Worm (Caenorhabditis elegans) whole organism, late embryonic: ENCODE results near the gene pola-1.

ENCODE experiments used
- ceh-2 ChIP-seq: sonication (generic microtip); optimal IDR thresholded peaks from 2 replicates; lab custom pipeline; 2016; ENCODE audit warnings: missing genotype, missing genetic modification characterization, missing compliant biosample characterization
- ceh-45 ChIP-seq: fragments of 200-800 bp; sonication (Bioruptor generic); IDR thresholded peaks from 2 replicates; pipeline ENCODE4 v1.3.6; 2022; ENCODE audit warnings: missing genetic modification reagents, missing genetic modification characterization, missing compliant biosample characterization
- elt-4 ChIP-seq: sonication (generic microtip); optimal IDR thresholded peaks from 2 replicates; lab custom pipeline; 2016; ENCODE audit warnings: missing genetic modification characterization, missing compliant biosample characterization
- eyg-1 ChIP-seq: sonication (generic microtip); optimal IDR thresholded peaks from 2 replicates; lab custom pipeline; 2016; ENCODE audit warnings: missing genotype, missing genetic modification characterization, missing compliant biosample characterization
- fkh-10 ChIP-seq: fragments of 150-350 bp; optimal IDR thresholded peaks from 2 replicates; lab custom pipeline; 2014; ENCODE audit warnings: missing biosample characterization, missing genetic modification reagents, missing genetic modification characterization
- hlh-30 ChIP-seq: sonication (generic microtip); optimal IDR thresholded peaks from 2 replicates; lab custom pipeline; 2017; ENCODE audit warnings: antibody characterized with exemption, missing genetic modification characterization, missing compliant biosample characterization; ENCODE audit not compliant: insufficient read depth
- nfya-1 ChIP-seq: sonication (generic microtip); optimal IDR thresholded peaks from 2 replicates; lab custom pipeline; 2017; ENCODE audit warnings: missing genetic modification characterization, mild to moderate bottlenecking, missing compliant biosample characterization, antibody characterized with exemption, moderate library complexity
- nhr-11 ChIP-seq: fragments of 150-350 bp; optimal IDR thresholded peaks from 2 replicates; lab custom pipeline; 2014; ENCODE audit warnings: missing biosample characterization, missing genetic modification characterization
- odd-2 ChIP-seq: sonication (generic microtip); optimal IDR thresholded peaks from 2 replicates; lab custom pipeline; 2017; ENCODE audit warnings: antibody characterized with exemption, mild to moderate bottlenecking, missing genetic modification characterization, missing compliant biosample characterization
- pha-4 ChIP-seq: fragments of 150-350 bp; optimal IDR thresholded peaks from 2 replicates; lab custom pipeline; 2018; ENCODE audit warnings: missing biosample characterization, missing genetic modification reagents, missing genetic modification characterization
- rnt-1 ChIP-seq: sonication (generic microtip); optimal IDR thresholded peaks from 2 replicates; lab custom pipeline; 2016; ENCODE audit warnings: missing genetic modification characterization, missing compliant biosample characterization
- sox-2 ChIP-seq: fragments of 200-800 bp; sonication (Bioruptor generic); IDR thresholded peaks from 2 replicates; pipeline ENCODE4 v1.3.6; 2022; ENCODE audit warnings: missing genetic modification reagents, missing genetic modification characterization, missing compliant biosample characterization
- sox-4 ChIP-seq: sonication (generic microtip); optimal IDR thresholded peaks from 2 replicates; lab custom pipeline; 2017; ENCODE audit warnings: mild to moderate bottlenecking, missing genetic modification characterization, inconsistent platforms, missing compliant biosample characterization
- unc-86 ChIP-seq: sonication (generic microtip); optimal IDR thresholded peaks from 2 replicates; lab custom pipeline; 2016; ENCODE audit warnings: missing genetic modification characterization, missing compliant biosample characterization

DNA sequence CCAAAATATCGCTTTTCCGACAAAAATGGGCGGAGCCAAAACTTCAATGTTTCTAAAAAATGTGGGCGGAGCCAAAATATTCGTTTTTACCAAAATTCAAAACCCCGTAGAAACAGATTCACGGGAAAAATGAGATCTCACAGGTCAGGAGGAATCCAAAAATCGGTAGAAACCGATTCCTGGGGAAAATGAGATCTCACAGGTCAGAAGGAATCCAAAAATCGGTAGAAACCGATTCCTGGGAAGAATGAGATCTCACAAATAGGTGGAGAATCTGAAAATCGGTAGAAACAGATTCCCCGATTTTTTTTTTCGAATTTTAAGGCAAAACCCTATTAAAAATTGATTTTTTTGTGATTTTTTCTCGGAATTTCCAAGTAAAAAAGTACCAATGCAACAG lies 48.8 kb upstream of the pola-1 start:
- TF ChIP-seq fkh-10 (GFP tag; lab: Kevin White, UChicago) (no peak), odd-2 (tag; lab: Kevin White, UChicago) (no peak), rnt-1 (tag; lab: Kevin White, UChicago) (peak; percentile 77), nhr-11 (tag; lab: Kevin White, UChicago) (no peak), elt-4 (tag; lab: Kevin White, UChicago) (no peak), hlh-30 (no peak), sox-4 (tag; lab: Kevin White, UChicago) (no peak), ceh-45 (no peak), nfya-1 (tag; lab: Kevin White, UChicago) (no peak), sox-2 (no peak), unc-86 (tag; lab: Kevin White, UChicago) (peak; percentile 50), ceh-2 (tag; lab: Kevin White, UChicago) (peak; percentile 87), pha-4 (tag; lab: Kevin White, UChicago) (no peak), eyg-1 (no peak)
